Worm (Caenorhabditis elegans) whole organism, late embryonic: ENCODE data around the gene F10E7.2.

Source experiments
- C08G9.2 ChIP-seq: sonication (generic microtip); optimal IDR thresholded peaks from 2 replicates; lab custom pipeline; 2016; ENCODE audit warnings: mild to moderate bottlenecking, missing genetic modification characterization, moderate library complexity, missing compliant biosample characterization
- C38D4.7 ChIP-seq: fragments of 200-800 bp; sonication (Bioruptor generic); optimal IDR thresholded peaks from 2 replicates; lab custom pipeline; 2018; ENCODE audit warnings: mild to moderate bottlenecking, missing genetic modification characterization, moderate library complexity, missing compliant biosample characterization
- K02D7.2 ChIP-seq: sonication (generic microtip); optimal IDR thresholded peaks from 2 replicates; lab custom pipeline; 2017; ENCODE audit warnings: mild to moderate bottlenecking, missing genetic modification characterization, missing compliant biosample characterization
- T23F11.4 ChIP-seq: fragments of 200-800 bp; sonication (Bioruptor generic); optimal IDR thresholded peaks from 2 replicates; lab custom pipeline; 2018; ENCODE audit warnings: mild to moderate bottlenecking, missing genetic modification characterization, missing compliant biosample characterization
- Y22D7AL.16 ChIP-seq: sonication (generic microtip); optimal IDR thresholded peaks from 2 replicates; lab custom pipeline; 2016; ENCODE audit warnings: missing genetic modification characterization, missing compliant biosample characterization
- ahr-1 ChIP-seq: sonication (generic microtip); optimal IDR thresholded peaks from 2 replicates; lab custom pipeline; 2016; ENCODE audit warnings: missing genetic modification characterization, missing compliant biosample characterization
- ama-1 ChIP-seq: fragments of 150-350 bp; optimal IDR thresholded peaks from 2 replicates; lab custom pipeline; 2014
- ceh-14 ChIP-seq: sonication (generic microtip); optimal IDR thresholded peaks from 2 replicates; lab custom pipeline; 2016; ENCODE audit warnings: missing genotype, missing genetic modification characterization, missing compliant biosample characterization
- ceh-2 ChIP-seq: sonication (generic microtip); optimal IDR thresholded peaks from 2 replicates; lab custom pipeline; 2016; ENCODE audit warnings: missing genotype, missing genetic modification characterization, missing compliant biosample characterization
- ceh-22 ChIP-seq: sonication (generic microtip); optimal IDR thresholded peaks from 2 replicates; lab custom pipeline; 2017; ENCODE audit warnings: missing biosample characterization, missing genetic modification characterization
- ceh-31 ChIP-seq: sonication (generic microtip); optimal IDR thresholded peaks from 2 replicates; lab custom pipeline; 2016; ENCODE audit warnings: missing genetic modification characterization, missing compliant biosample characterization
- ceh-45 ChIP-seq: fragments of 200-800 bp; sonication (Bioruptor generic); IDR thresholded peaks from 2 replicates; pipeline ENCODE4 v1.3.6; 2022; ENCODE audit warnings: missing genetic modification reagents, missing genetic modification characterization, missing compliant biosample characterization
- ceh-48 ChIP-seq: sonication (generic microtip); optimal IDR thresholded peaks from 2 replicates; lab custom pipeline; 2016; ENCODE audit warnings: missing genetic modification characterization, inconsistent platforms, missing compliant biosample characterization
- ceh-9 ChIP-seq: sonication (generic microtip); optimal IDR thresholded peaks from 2 replicates; lab custom pipeline; 2016; ENCODE audit warnings: mild to moderate bottlenecking, missing genetic modification characterization, inconsistent platforms, missing compliant biosample characterization
- dve-1 ChIP-seq: sonication (generic microtip); optimal IDR thresholded peaks from 2 replicates; lab custom pipeline; 2017; ENCODE audit warnings: antibody characterized with exemption, mild to moderate bottlenecking, missing genetic modification characterization, missing compliant biosample characterization
- elt-2 ChIP-seq: sonication (generic microtip); optimal IDR thresholded peaks from 2 replicates; lab custom pipeline; 2016; ENCODE audit warnings: missing genetic modification reagents, missing genetic modification characterization, missing compliant biosample characterization
- elt-4 ChIP-seq: sonication (generic microtip); optimal IDR thresholded peaks from 2 replicates; lab custom pipeline; 2016; ENCODE audit warnings: missing genetic modification characterization, missing compliant biosample characterization
- eyg-1 ChIP-seq: sonication (generic microtip); optimal IDR thresholded peaks from 2 replicates; lab custom pipeline; 2016; ENCODE audit warnings: missing genotype, missing genetic modification characterization, missing compliant biosample characterization
- fkh-6 ChIP-seq: sonication (generic microtip); optimal IDR thresholded peaks from 2 replicates; lab custom pipeline; 2016; ENCODE audit warnings: missing genetic modification characterization, missing compliant biosample characterization
- hlh-15 ChIP-seq: sonication (generic microtip); optimal IDR thresholded peaks from 2 replicates; lab custom pipeline; 2016; ENCODE audit warnings: missing genetic modification characterization, missing compliant biosample characterization
- hlh-30 ChIP-seq: sonication (generic microtip); optimal IDR thresholded peaks from 2 replicates; lab custom pipeline; 2017; ENCODE audit warnings: antibody characterized with exemption, missing genetic modification characterization, missing compliant biosample characterization; ENCODE audit not compliant: insufficient read depth
- hlh-6 ChIP-seq: sonication (generic microtip); optimal IDR thresholded peaks from 2 replicates; lab custom pipeline; 2016; ENCODE audit warnings: missing genotype, missing genetic modification characterization, missing compliant biosample characterization
- lim-6 ChIP-seq: sonication (generic microtip); optimal IDR thresholded peaks from 2 replicates; lab custom pipeline; 2016; ENCODE audit warnings: missing genetic modification characterization, missing compliant biosample characterization
- lin-11 ChIP-seq: fragments of 200-800 bp; sonication (Bioruptor generic); optimal IDR thresholded peaks from 2 replicates; lab custom pipeline; 2018; ENCODE audit warnings: mild to moderate bottlenecking, missing genetic modification characterization, missing compliant biosample characterization
- nhr-11 ChIP-seq: fragments of 150-350 bp; optimal IDR thresholded peaks from 2 replicates; lab custom pipeline; 2014; ENCODE audit warnings: missing biosample characterization, missing genetic modification characterization
- nhr-232 ChIP-seq: sonication (generic microtip); optimal IDR thresholded peaks from 2 replicates; lab custom pipeline; 2016; ENCODE audit warnings: missing genetic modification characterization, missing compliant biosample characterization
- pat-9 ChIP-seq: fragments of 200-800 bp; sonication (Bioruptor generic); optimal IDR thresholded peaks from 2 replicates; lab custom pipeline; 2018; ENCODE audit warnings: mild to moderate bottlenecking, missing genetic modification characterization, moderate library complexity, missing compliant biosample characterization
- pha-4 ChIP-seq: fragments of 150-350 bp; optimal IDR thresholded peaks from 2 replicates; lab custom pipeline; 2018; ENCODE audit warnings: missing biosample characterization, missing genetic modification reagents, missing genetic modification characterization
- pqm-1 ChIP-seq: sonication (generic microtip); optimal IDR thresholded peaks from 2 replicates; lab custom pipeline; 2016; ENCODE audit warnings: missing genetic modification characterization, missing compliant biosample characterization
- sox-2 ChIP-seq: fragments of 200-800 bp; sonication (Bioruptor generic); IDR thresholded peaks from 2 replicates; pipeline ENCODE4 v1.3.6; 2022; ENCODE audit warnings: missing genetic modification reagents, missing genetic modification characterization, missing compliant biosample characterization
- syd-9 ChIP-seq: sonication (generic microtip); optimal IDR thresholded peaks from 2 replicates; lab custom pipeline; 2016; ENCODE audit warnings: mild to moderate bottlenecking, missing genetic modification characterization, moderate library complexity, missing compliant biosample characterization
- tbx-2 ChIP-seq: sonication (generic microtip); optimal IDR thresholded peaks from 2 replicates; lab custom pipeline; 2016; ENCODE audit warnings: missing genetic modification characterization, missing compliant biosample characterization
- tbx-7 ChIP-seq: sonication (generic microtip); optimal IDR thresholded peaks from 2 replicates; lab custom pipeline; 2016; ENCODE audit warnings: missing genotype, missing genetic modification characterization, missing compliant biosample characterization
- ttx-3 ChIP-seq: sonication (generic microtip); optimal IDR thresholded peaks from 2 replicates; lab custom pipeline; 2016; ENCODE audit warnings: missing genetic modification reagents, missing genetic modification characterization, missing compliant biosample characterization
- unc-3 ChIP-seq, 2 experiments: fragments of 200-800 bp in 1 of 2; sonication (Bioruptor generic) in 1 of 2; sonication (generic microtip) in 1 of 2; conservative IDR thresholded peaks in 1 of 2; optimal IDR thresholded peaks in 1 of 2; 2 replicates each; pipeline versions ENCODE4 v1.3.6 to Lab custom; 2016 to 2022; ENCODE audit warnings: missing compliant biosample characterization in 2 of 2, missing genetic modification characterization in 2 of 2, missing genetic modification reagents in 1 of 2
- unc-55 ChIP-seq: sonication (generic microtip); optimal IDR thresholded peaks from 2 replicates; lab custom pipeline; 2017; ENCODE audit warnings: missing biosample characterization, missing genetic modification reagents, missing genetic modification characterization
- zip-5 ChIP-seq: sonication (generic microtip); optimal IDR thresholded peaks from 2 replicates; lab custom pipeline; 2016; ENCODE audit warnings: missing genetic modification characterization, missing compliant biosample characterization

F10E7.2 gene

DNA sequence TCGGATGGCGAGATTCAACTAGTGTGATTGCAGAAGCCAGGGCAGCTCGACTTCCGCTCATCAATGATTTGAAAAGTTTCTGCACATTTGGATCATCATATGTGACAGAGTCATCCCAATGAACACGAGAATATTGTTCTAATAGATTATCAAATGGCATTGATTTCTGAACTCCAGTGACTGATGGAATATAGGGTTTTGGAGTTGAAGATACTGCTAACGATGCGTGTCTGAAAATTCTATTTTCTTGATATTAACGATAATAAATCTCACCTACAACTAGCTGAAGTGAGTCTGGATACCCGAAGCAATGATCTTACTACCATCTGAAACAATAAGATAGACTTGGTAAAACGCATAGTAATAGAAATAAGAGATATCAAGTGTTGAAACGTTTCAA, 21.2 kb upstream of the F10E7.2 start, which contains the start of gene mmaa-1:
TSS of gene mmaa-1 (minus strand) at position 328 of the 400 bp plus-strand sequence.
- no peak for TF ChIP-seq zip-5 (tag; lab: Kevin White, UChicago)
- no peak for TF ChIP-seq pat-9
- TF ChIP-seq K02D7.2 (tag; lab: Kevin White, UChicago), result no peak
- no peak for TF ChIP-seq syd-9
- no peak for TF ChIP-seq tbx-7
- no peak for TF ChIP-seq hlh-30 (tag; lab: Kevin White, UChicago)
- TF ChIP-seq fkh-6 (tag; lab: Kevin White, UChicago), result no peak
- TF ChIP-seq eyg-1, result no peak
- no peak for TF ChIP-seq tbx-2 (tag; lab: Kevin White, UChicago)
- no peak for TF ChIP-seq dve-1 (tag; lab: Kevin White, UChicago)
- TF ChIP-seq nhr-11 (tag; lab: Kevin White, UChicago), result no peak
- no peak for TF ChIP-seq T23F11.4 (GFP tag; lab: Kevin White, UChicago)
- TF ChIP-seq pha-4 (tag; lab: Kevin White, UChicago), result no peak
- no peak for TF ChIP-seq ceh-2 (tag; lab: Kevin White, UChicago)
- TF ChIP-seq lin-11 (tag; lab: Kevin White, UChicago), result no peak
- no peak for TF ChIP-seq unc-3 (GFP tag; conservative IDR thresholded peaks at IDR 0.05; lab: Robert Waterston, UW)
- no peak for TF ChIP-seq unc-3 (tag; optimal IDR thresholded peaks at IDR 0.05; lab: Kevin White, UChicago)
- no peak for TF ChIP-seq elt-4 (tag; lab: Kevin White, UChicago)
- TF ChIP-seq ceh-9 (tag; lab: Kevin White, UChicago), result no peak
- TF ChIP-seq ama-1 (lab: Kevin White, UChicago), result no peak

DNA sequence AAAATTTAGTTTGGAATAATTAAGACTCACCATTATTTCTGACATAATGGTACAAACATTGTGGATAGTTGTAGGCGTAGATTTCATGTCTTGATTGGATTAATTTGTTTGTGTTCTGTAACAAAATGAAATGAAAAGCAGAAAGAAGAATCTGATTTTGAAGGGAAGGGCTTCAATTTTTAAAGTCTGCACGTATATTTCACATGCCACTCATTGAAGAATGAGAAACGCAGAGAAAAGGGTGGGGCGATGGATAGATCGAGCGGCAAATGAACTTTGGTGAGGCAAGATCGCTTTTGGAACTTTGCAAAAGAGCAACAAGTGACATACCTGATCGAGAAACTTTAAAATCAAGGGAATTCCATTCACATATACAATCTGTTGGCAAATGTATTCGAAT, 19.8 kb upstream of the F10E7.2 start:
- TF ChIP-seq lim-6 (tag; lab: Kevin White, UChicago), result no peak
- no peak for TF ChIP-seq sox-2 (GFP tag; lab: Robert Waterston, UW)
- TF ChIP-seq ceh-2 (tag; lab: Kevin White, UChicago), result no peak
- TF ChIP-seq C08G9.2 (tag; lab: Kevin White, UChicago), result no peak
- TF ChIP-seq pqm-1 (tag; lab: Kevin White, UChicago), result no peak
- no peak for TF ChIP-seq ahr-1 (tag; lab: Kevin White, UChicago)
- TF ChIP-seq Y22D7AL.16 (tag; lab: Kevin White, UChicago), result no peak
- TF ChIP-seq ceh-14 (tag; lab: Kevin White, UChicago), result no peak
- no peak for TF ChIP-seq hlh-6 (tag; lab: Kevin White, UChicago)
- no peak for TF ChIP-seq ceh-22 (tag; lab: Kevin White, UChicago)
- no peak for TF ChIP-seq ttx-3

DNA sequence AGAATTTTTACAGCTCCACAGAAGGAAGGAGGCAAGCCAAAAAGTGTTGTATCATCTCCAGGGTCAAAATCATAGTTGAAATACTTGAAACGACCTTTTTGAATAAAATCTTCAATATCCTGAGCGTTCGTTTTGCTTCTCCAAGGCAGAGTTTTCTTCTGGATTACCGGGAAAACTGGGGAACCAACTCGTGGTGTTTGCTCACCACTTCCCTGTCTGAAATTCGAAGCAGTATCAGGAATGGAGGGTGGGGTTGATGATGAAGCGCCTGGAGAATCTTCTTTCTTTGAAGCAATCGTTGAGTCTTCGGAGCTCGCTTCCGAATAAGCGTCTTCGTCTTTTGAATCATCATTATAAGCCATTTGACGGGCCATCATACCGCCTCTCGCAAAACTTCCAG, 18.9 kb upstream of the F10E7.2 start:
- TF ChIP-seq pqm-1 (tag; lab: Kevin White, UChicago) (no peak), nhr-232 (tag; lab: Kevin White, UChicago) (no peak), elt-4 (tag; lab: Kevin White, UChicago) (no peak), ceh-14 (tag; lab: Kevin White, UChicago) (no peak), C08G9.2 (tag; lab: Kevin White, UChicago) (no peak), hlh-30 (tag; lab: Kevin White, UChicago) (no peak), T23F11.4 (GFP tag; lab: Kevin White, UChicago) (no peak), ceh-45 (GFP tag; lab: Robert Waterston, UW) (no peak), hlh-15 (tag; lab: Kevin White, UChicago) (no peak), pha-4 (tag; lab: Kevin White, UChicago) (no peak), ama-1 (lab: Kevin White, UChicago) (no peak), eyg-1 (no peak), elt-2 (tag; lab: Kevin White, UChicago) (no peak), ceh-48 (tag; lab: Kevin White, UChicago) (no peak), unc-55 (GFP tag; lab: Kevin White, UChicago) (no peak), C38D4.7 (GFP tag; lab: Kevin White, UChicago) (no peak), ceh-31 (tag; lab: Kevin White, UChicago) (no peak)
